Worm (Caenorhabditis elegans) whole organism, L4 larva: ENCODE data around the gene sth-1.

ENCODE experiments used
- R02D3.7 ChIP-seq: fragments of 150-350 bp; sonication (generic microtip); optimal IDR thresholded peaks from 3 replicates; lab custom pipeline; 2014; ENCODE audit warnings: missing biosample characterization, missing genetic modification characterization
- ama-1 ChIP-seq: fragments of 150-350 bp; optimal IDR thresholded peaks from 2 replicates; lab custom pipeline; 2014; ENCODE audit warnings: inconsistent platforms, mixed read lengths
- daf-19 ChIP-seq: fragments of 200-800 bp; sonication (Bioruptor generic); conservative IDR thresholded peaks from 2 replicates; pipeline ENCODE4 v1.3.6; 2022; ENCODE audit warnings: missing genetic modification characterization, missing compliant biosample characterization
- egl-27 ChIP-seq: sonication (generic microtip); optimal IDR thresholded peaks from 3 replicates; lab custom pipeline; 2017; ENCODE audit warnings: missing biosample characterization, missing genetic modification reagents, missing genetic modification characterization
- fos-1 ChIP-seq: fragments of 150-350 bp; optimal IDR thresholded peaks from 2 replicates; lab custom pipeline; 2014; ENCODE audit warnings: missing biosample characterization, missing genetic modification characterization
- hlh-30 ChIP-seq: sonication (generic microtip); optimal IDR thresholded peaks from 2 replicates; lab custom pipeline; 2017; ENCODE audit warnings: antibody characterized with exemption, mild to moderate bottlenecking, missing genetic modification characterization, missing compliant biosample characterization; ENCODE audit not compliant: insufficient read depth
- lir-3 ChIP-seq: sonication (generic microtip); optimal IDR thresholded peaks from 2 replicates; lab custom pipeline; 2016; ENCODE audit warnings: mild to moderate bottlenecking, missing genetic modification characterization, missing compliant biosample characterization
- mdl-1 ChIP-seq, 2 experiments: fragments of 150-350 bp in 1 of 2; sonication (generic microtip) in 1 of 2; optimal IDR thresholded peaks; 2 replicates each; lab custom pipeline; 2014 to 2017; ENCODE audit warnings: missing biosample characterization in 2 of 2, missing genetic modification characterization in 2 of 2
- nhr-25 ChIP-seq: sonication (generic microtip); optimal IDR thresholded peaks from 2 replicates; lab custom pipeline; 2017; ENCODE audit warnings: missing genetic modification characterization, mild to moderate bottlenecking, missing compliant biosample characterization, antibody characterized with exemption, moderate library complexity, borderline replicate concordance; ENCODE audit not compliant: insufficient read depth
- nhr-41 ChIP-seq: fragments of 200-800 bp; sonication (Bioruptor generic); IDR thresholded peaks from 2 replicates; pipeline ENCODE4 v1.3.6; 2022; ENCODE audit warnings: missing genetic modification reagents, missing genetic modification characterization, missing compliant biosample characterization
- nhr-76 ChIP-seq: fragments of 150-350 bp; optimal IDR thresholded peaks from 2 replicates; lab custom pipeline; 2014; ENCODE audit warnings: missing biosample characterization, missing genetic modification characterization
- skn-1 ChIP-seq: fragments of 150-350 bp; optimal IDR thresholded peaks from 2 replicates; lab custom pipeline; 2014; ENCODE audit warnings: missing biosample characterization, missing genetic modification characterization
- zag-1 ChIP-seq: fragments of 150-350 bp; optimal IDR thresholded peaks from 2 replicates; lab custom pipeline; 2014; ENCODE audit warnings: missing biosample characterization, missing genetic modification characterization
- zip-2 ChIP-seq: fragments of 150-350 bp; optimal IDR thresholded peaks from 2 replicates; lab custom pipeline; 2014; ENCODE audit warnings: missing biosample characterization, missing genetic modification characterization

DNA sequence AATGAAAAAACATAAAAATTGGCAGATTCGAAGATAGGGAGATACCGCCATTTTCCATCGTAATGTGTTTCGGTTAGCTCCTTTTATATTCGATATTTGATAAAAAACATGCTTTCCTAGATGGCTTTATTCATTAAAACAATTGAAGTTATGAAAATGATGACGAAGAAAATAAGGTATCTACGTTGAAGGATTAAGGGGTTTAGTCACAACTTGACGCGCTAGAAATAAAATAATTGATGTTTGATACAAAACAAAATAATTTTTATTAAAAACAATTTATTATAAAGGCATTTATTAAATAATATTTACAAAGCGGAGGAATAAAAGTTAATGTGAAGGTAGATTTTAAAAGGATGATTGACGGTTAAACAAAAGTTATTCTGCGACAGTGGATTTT is 38.6 kb downstream of the sth-1 start, which contains the start of gene str-130:
- TF ChIP-seq nhr-76 (no peak), skn-1 (tag; lab: Kevin White, UChicago) (no peak), egl-27 (tag; lab: Kevin White, UChicago) (no peak), zip-2 (tag; lab: Kevin White, UChicago) (no peak), nhr-25 (tag; lab: Kevin White, UChicago) (no peak), nhr-41 (no peak), ama-1 (lab: Kevin White, UChicago) (no peak), R02D3.7 (no peak), mdl-1 (tag; optimal IDR thresholded peaks at IDR 0.05; lab: Kevin White, UChicago) (no peak), hlh-30 (tag; lab: Kevin White, UChicago) (no peak), zag-1 (tag; lab: Kevin White, UChicago) (no peak), fos-1 (tag; lab: Kevin White, UChicago) (no peak), lir-3 (tag; lab: Kevin White, UChicago) (no peak), daf-19 (GFP tag; lab: Robert Waterston, UW) (no peak)
